Worm (Caenorhabditis elegans) whole organism, L4/young adult: Measurements from ENCODE around the gene F22F4.4.

Experiments
- W03F9.2 ChIP-seq: fragments of 150-350 bp; optimal IDR thresholded peaks from 2 replicates; lab custom pipeline; 2014; ENCODE audit warnings: missing biosample characterization, missing genetic modification characterization
- dao-5 ChIP-seq: sonication (generic microtip); optimal IDR thresholded peaks from 2 replicates; lab custom pipeline; 2016; ENCODE audit warnings: missing genotype, missing genetic modification characterization, moderate library complexity, missing compliant biosample characterization

DNA sequence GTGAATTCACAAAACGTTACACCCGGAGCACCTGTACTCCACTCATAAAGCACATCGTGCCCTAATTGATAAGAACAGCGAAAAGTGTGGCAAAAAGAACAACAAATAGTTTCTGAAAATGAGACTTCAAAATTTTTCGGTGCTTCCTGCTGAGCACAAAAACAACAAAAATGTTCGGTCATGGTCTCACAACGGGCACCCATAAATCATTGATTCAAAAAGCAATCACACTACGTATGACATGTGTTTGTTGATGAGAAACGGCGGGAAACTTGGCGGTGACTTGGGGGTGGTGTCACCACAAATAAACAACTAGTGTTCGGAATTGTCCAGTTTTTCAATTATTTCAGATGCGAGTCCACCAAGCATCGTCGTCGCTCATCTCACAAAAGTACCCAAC lies 40.5 kb downstream of the F22F4.4 start:
- TF ChIP-seq W03F9.2 (no peak), dao-5 (no peak)
